Worm (Caenorhabditis elegans) whole organism, midembryonic: ENCODE data around the gene R01E6.2.

Source experiments
- T22C8.4 ChIP-seq: fragments of 200-800 bp; sonication (Bioruptor generic); IDR thresholded peaks from 2 replicates; pipeline ENCODE4 v1.3.6; 2022; ENCODE audit warnings: missing genetic modification characterization, missing compliant biosample characterization
- cog-1 ChIP-seq: sonication (generic microtip); optimal IDR thresholded peaks from 2 replicates; lab custom pipeline; 2016; ENCODE audit warnings: missing genetic modification characterization, missing compliant biosample characterization
- flt-1 ChIP-seq: fragments of 200-800 bp; sonication (Bioruptor generic); IDR thresholded peaks from 2 replicates; pipeline ENCODE4 v1.3.6; 2022; ENCODE audit warnings: missing genetic modification characterization, missing compliant biosample characterization
- klf-2 ChIP-seq: fragments of 200-800 bp; sonication (Bioruptor generic); conservative IDR thresholded peaks from 2 replicates; pipeline ENCODE4 v1.3.6; 2022; ENCODE audit warnings: missing genetic modification reagents, missing genetic modification characterization, missing compliant biosample characterization
- med-1 ChIP-seq: sonication (generic microtip); optimal IDR thresholded peaks from 2 replicates; lab custom pipeline; 2017; ENCODE audit warnings: missing genetic modification characterization, mild to moderate bottlenecking, missing compliant biosample characterization, antibody characterized with exemption, missing genetic modification reagents; ENCODE audit not compliant: insufficient read depth
- ref-1 ChIP-seq: fragments of 200-800 bp; sonication (Bioruptor generic); conservative IDR thresholded peaks from 2 replicates; pipeline ENCODE4 v1.3.6; 2022; ENCODE audit warnings: missing genetic modification reagents, missing genetic modification characterization, missing compliant biosample characterization
- tab-1 ChIP-seq: fragments of 200-800 bp; sonication (Bioruptor generic); IDR thresholded peaks from 2 replicates; pipeline ENCODE4 v1.3.6; 2022; ENCODE audit warnings: missing genetic modification characterization, missing compliant biosample characterization
- ztf-23 ChIP-seq: fragments of 200-800 bp; sonication (Bioruptor generic); IDR thresholded peaks from 2 replicates; pipeline ENCODE4 v1.3.6; 2022; ENCODE audit warnings: missing genetic modification reagents, missing genetic modification characterization, missing compliant biosample characterization
- ztf-29 ChIP-seq: fragments of 200-800 bp; sonication (Bioruptor generic); IDR thresholded peaks from 2 replicates; pipeline ENCODE4 v1.3.6; 2022; ENCODE audit warnings: missing genetic modification reagents, missing genetic modification characterization, missing compliant biosample characterization

R01E6.2 gene

ce11 chrX:13566436-13566835, at the start of gene R01E6.2:
R01E6.2 (minus strand) TSS chrX:13566536.
- TF ChIP-seq med-1 (GFP tag; lab: Kevin White, UChicago) (no peak), klf-2 (GFP tag; lab: Robert Waterston, UW) (no peak), flt-1 (GFP tag; lab: Robert Waterston, UW) (no peak), ztf-23 (GFP tag; lab: Robert Waterston, UW) (no peak), tab-1 (no peak), ref-1 (GFP tag; lab: Robert Waterston, UW) (no peak), T22C8.4 (GFP tag; lab: Robert Waterston, UW) (no peak), ztf-29 (GFP tag; lab: Robert Waterston, UW) (no peak), cog-1 (tag; lab: Kevin White, UChicago) (no peak)

DNA sequence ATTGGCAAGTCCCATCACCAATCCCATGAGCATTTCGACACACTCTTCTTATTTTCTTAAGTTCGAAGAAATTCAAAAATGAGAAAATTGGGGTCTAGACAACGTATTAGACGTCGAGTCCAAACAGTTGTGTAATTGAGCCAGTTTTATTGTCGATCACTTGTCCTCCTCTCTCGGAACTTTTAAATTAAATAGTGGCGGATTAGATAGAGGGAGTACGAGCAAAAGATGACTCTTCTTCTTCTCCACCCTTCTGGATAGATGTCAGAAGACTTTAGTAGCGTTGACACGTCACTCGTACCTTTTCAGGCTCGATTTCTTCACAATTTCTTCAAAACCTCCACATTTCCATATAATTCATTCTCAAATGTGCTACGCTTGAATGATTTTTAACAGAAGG, 48.8 kb upstream of the R01E6.2 start:
- TF ChIP-seq T22C8.4 (GFP tag; lab: Robert Waterston, UW), result no peak
- no peak for TF ChIP-seq flt-1 (GFP tag; lab: Robert Waterston, UW)
- TF ChIP-seq cog-1 (tag; lab: Kevin White, UChicago), result no peak
- no peak for TF ChIP-seq ztf-23 (GFP tag; lab: Robert Waterston, UW)
- no peak for TF ChIP-seq ztf-29 (GFP tag; lab: Robert Waterston, UW)

DNA sequence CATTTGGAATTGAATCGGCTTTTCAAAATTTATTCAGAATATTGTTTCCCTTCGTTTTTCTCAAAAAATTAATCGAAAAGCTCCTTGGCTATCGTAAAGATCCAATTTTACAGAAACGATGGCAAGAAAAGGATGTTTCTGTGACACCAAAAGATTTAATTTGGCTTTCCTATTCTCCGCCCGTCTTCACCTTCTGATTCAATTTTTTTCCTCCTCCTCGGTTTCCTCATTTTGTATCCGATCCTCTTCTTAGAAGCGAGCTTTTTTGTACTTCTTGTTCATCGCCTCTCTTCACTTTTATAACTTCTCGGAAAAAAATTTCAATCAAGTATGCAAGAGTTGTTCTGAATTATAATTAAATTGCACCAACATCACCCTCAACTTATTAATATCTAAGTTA, 43.7 kb upstream of the R01E6.2 start:
- no peak for TF ChIP-seq ztf-29 (GFP tag; lab: Robert Waterston, UW)
- no peak for TF ChIP-seq tab-1
- TF ChIP-seq ztf-23 (GFP tag; lab: Robert Waterston, UW), result no peak
- no peak for TF ChIP-seq klf-2 (GFP tag; lab: Robert Waterston, UW)
- TF ChIP-seq ref-1 (GFP tag; lab: Robert Waterston, UW), result no peak
- no peak for TF ChIP-seq T22C8.4 (GFP tag; lab: Robert Waterston, UW)
- TF ChIP-seq cog-1 (tag; lab: Kevin White, UChicago), result no peak

DNA sequence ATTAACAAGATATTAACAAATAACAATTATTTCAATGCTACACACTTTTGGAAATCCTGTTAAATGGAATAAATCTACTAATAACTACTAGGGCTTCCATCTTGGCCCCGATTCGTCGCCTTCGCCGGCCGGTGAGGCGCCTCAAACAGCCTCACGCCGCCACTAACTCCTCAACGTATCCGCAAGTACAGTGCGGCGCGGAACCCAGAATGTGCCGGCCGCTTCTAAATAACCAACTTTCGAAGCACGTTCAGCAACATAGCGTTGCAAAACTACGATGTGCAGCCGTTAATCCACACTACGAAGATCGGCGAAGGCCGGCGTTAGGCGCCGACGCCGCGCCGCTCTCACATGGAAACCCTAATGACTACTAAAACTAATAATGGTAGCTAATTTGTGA, 39.5 kb upstream of the R01E6.2 start:
- TF ChIP-seq ztf-23 (GFP tag; lab: Robert Waterston, UW) (no peak), flt-1 (GFP tag; lab: Robert Waterston, UW) (no peak), med-1 (GFP tag; lab: Kevin White, UChicago) (no peak), tab-1 (no peak), klf-2 (GFP tag; lab: Robert Waterston, UW) (no peak), ztf-29 (GFP tag; lab: Robert Waterston, UW) (no peak), cog-1 (tag; lab: Kevin White, UChicago) (no peak), T22C8.4 (GFP tag; lab: Robert Waterston, UW) (no peak), ref-1 (GFP tag; lab: Robert Waterston, UW) (no peak)

- TF ChIP-seq klf-2 (GFP tag; lab: Robert Waterston, UW) (no peak), med-1 (GFP tag; lab: Kevin White, UChicago) (no peak), cog-1 (tag; lab: Kevin White, UChicago) (no peak), flt-1 (GFP tag; lab: Robert Waterston, UW) (no peak), tab-1 (no peak), ztf-29 (GFP tag; lab: Robert Waterston, UW) (no peak), ref-1 (GFP tag; lab: Robert Waterston, UW) (no peak), T22C8.4 (GFP tag; lab: Robert Waterston, UW) (no peak), ztf-23 (GFP tag; lab: Robert Waterston, UW) (no peak)
Measured at ce11 chrX:13604946-13605617, 38.7 kb upstream of the R01E6.2 start, which contains the start of gene F54B11.9. F54B11.9 (plus strand) TSS chrX:13605567.

- TF ChIP-seq tab-1 (no peak), ztf-23 (GFP tag; lab: Robert Waterston, UW) (no peak), cog-1 (tag; lab: Kevin White, UChicago) (no peak), med-1 (GFP tag; lab: Kevin White, UChicago) (no peak), klf-2 (GFP tag; lab: Robert Waterston, UW) (no peak), flt-1 (GFP tag; lab: Robert Waterston, UW) (no peak), ref-1 (GFP tag; lab: Robert Waterston, UW) (no peak), T22C8.4 (GFP tag; lab: Robert Waterston, UW) (no peak), ztf-29 (GFP tag; lab: Robert Waterston, UW) (no peak)
Measured at ce11 chrX:13603826-13604225, 37.5 kb upstream of the R01E6.2 start, which contains the start of gene F54B11.8. F54B11.8 (minus strand) TSS chrX:13603926.

DNA sequence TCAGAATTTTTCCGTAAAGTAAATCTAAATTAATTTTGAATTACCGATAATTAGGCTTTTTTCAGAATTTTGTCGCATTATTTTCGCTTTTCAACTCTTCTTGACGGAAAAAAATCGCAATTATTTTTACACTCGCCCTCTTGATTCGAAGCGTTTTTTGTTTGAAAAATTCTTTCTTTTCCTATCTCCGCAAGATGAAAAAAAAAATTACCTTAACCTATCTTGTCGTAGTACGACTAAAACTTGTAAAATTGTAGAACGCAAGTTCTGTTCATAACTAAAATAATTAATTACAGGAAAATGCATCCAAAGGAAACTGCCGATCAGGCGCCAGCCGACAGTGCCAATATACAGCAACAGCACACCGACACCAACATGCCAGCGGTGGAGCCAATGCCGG, 33.8 kb upstream of the R01E6.2 start, which contains the start of gene F54B11.7:
TSS of gene F54B11.7 (plus strand) at position 301 of the 400 bp plus-strand sequence.
- no peak for TF ChIP-seq ztf-29 (GFP tag; lab: Robert Waterston, UW)
- no peak for TF ChIP-seq tab-1
- no peak for TF ChIP-seq klf-2 (GFP tag; lab: Robert Waterston, UW)
- TF ChIP-seq T22C8.4 (GFP tag; lab: Robert Waterston, UW), result no peak
- no peak for TF ChIP-seq ztf-23 (GFP tag; lab: Robert Waterston, UW)
- no peak for TF ChIP-seq flt-1 (GFP tag; lab: Robert Waterston, UW)
- no peak for TF ChIP-seq ref-1 (GFP tag; lab: Robert Waterston, UW)
- TF ChIP-seq cog-1 (tag; lab: Kevin White, UChicago), result no peak
- no peak for TF ChIP-seq med-1 (GFP tag; lab: Kevin White, UChicago)

- TF ChIP-seq tab-1, result no peak
- peak; percentile 19 for TF ChIP-seq cog-1 (tag; lab: Kevin White, UChicago)
- peak; percentile 63 for TF ChIP-seq flt-1 (GFP tag; lab: Robert Waterston, UW)
- no peak for TF ChIP-seq med-1 (GFP tag; lab: Kevin White, UChicago)
- no peak for TF ChIP-seq klf-2 (GFP tag; lab: Robert Waterston, UW)
- no peak for TF ChIP-seq ref-1 (GFP tag; lab: Robert Waterston, UW)
- TF ChIP-seq ztf-23 (GFP tag; lab: Robert Waterston, UW), result peak; percentile 53; the same call in 1 of the 2 replicates
- no peak for TF ChIP-seq T22C8.4 (GFP tag; lab: Robert Waterston, UW)
- no peak for TF ChIP-seq ztf-29 (GFP tag; lab: Robert Waterston, UW)
Measured at ce11 chrX:13598021-13598499, 31.7 kb upstream of the R01E6.2 start, which contains the start of gene bra-1. bra-1 (plus strand) TSS chrX:13598449.
